Worm (Caenorhabditis elegans): ENCODE results near the gene C10G8.2.

DNA sequence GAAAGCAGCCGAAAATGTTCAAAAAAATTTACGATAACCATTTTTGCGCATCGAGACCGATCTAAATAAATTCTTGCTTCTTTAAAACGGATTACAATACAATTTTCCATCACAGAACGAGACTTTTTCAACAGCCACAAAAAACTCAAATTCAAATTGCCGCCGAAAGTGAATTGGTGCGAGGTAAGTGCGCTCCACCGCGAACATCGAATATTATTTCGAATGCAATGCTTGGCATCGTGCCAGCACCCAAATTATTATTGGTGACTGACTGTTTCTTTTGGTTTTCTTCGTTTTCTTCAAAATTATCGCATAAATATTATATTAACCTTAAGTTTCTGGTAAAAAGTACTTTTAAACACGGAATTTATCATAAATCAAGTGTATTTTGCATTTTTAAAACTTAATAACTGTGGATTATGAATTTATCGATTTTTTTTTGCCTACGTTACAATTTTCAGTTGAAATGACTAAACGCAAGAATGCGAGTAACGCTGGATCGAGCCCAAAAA, 45.1 kb upstream of the C10G8.2 start, which contains the start of gene penr-1:
- no peak for TF ChIP-seq ztf-29 (GFP tag; IDR thresholded peaks at IDR 0.05)
- TF ChIP-seq klf-2 (GFP tag; conservative IDR thresholded peaks at IDR 0.05), result no peak
- no peak for TF ChIP-seq flt-1 (GFP tag; IDR thresholded peaks at IDR 0.05)
- no peak for TF ChIP-seq tab-1 (GFP tag; IDR thresholded peaks at IDR 0.05)
- no peak for TF ChIP-seq cog-1 (tag; optimal IDR thresholded peaks at IDR 0.05)
- TF ChIP-seq med-1 (GFP tag; optimal IDR thresholded peaks at IDR 0.05; ENCODE audit: insufficient read depth), result no peak
